Worm (Caenorhabditis elegans) whole organism, L4 larva: ENCODE data around the gene srg-34.
A peak's percentile ranks its signal among the peaks of the same experiment; 100 is the strongest.

ENCODE experiments used
- D1046.2 ChIP-seq: fragments of 200-800 bp; sonication (Bioruptor generic); IDR thresholded peaks from 2 replicates; pipeline ENCODE4 v1.3.6; 2022; ENCODE audit warnings: missing genetic modification characterization, missing compliant biosample characterization
- F37D6.2 ChIP-seq: sonication (generic microtip); optimal IDR thresholded peaks from 2 replicates; lab custom pipeline; 2016; ENCODE audit warnings: mild to moderate bottlenecking, missing genetic modification characterization, missing compliant biosample characterization
- T20F7.1 ChIP-seq: fragments of 200-800 bp; sonication (Bioruptor generic); optimal IDR thresholded peaks from 2 replicates; lab custom pipeline; 2018; ENCODE audit warnings: mild to moderate bottlenecking, missing genetic modification characterization, missing compliant biosample characterization
- Y105C5A.15 ChIP-seq: fragments of 200-800 bp; sonication (Bioruptor generic); IDR thresholded peaks from 2 replicates; pipeline ENCODE4 v1.3.6; 2022; ENCODE audit warnings: missing genetic modification characterization, missing compliant biosample characterization
- Y48G9A.11 ChIP-seq: fragments of 200-800 bp; sonication (Bioruptor generic); IDR thresholded peaks from 2 replicates; pipeline ENCODE4 v1.3.6; 2022; ENCODE audit warnings: missing genetic modification reagents, missing genetic modification characterization, missing compliant biosample characterization
- Y75B8A.6 ChIP-seq: fragments of 200-800 bp; sonication (Bioruptor generic); IDR thresholded peaks from 2 replicates; pipeline ENCODE4 v1.3.6; 2022; ENCODE audit warnings: missing genetic modification reagents, missing genetic modification characterization, missing compliant biosample characterization
- ZK337.2 ChIP-seq: fragments of 200-800 bp; sonication (Bioruptor generic); IDR thresholded peaks from 2 replicates; pipeline ENCODE4 v1.3.6; 2022; ENCODE audit warnings: missing genetic modification reagents, missing genetic modification characterization, missing compliant biosample characterization
- ZK546.5 ChIP-seq, 2 experiments: sonication (generic microtip); optimal IDR thresholded peaks; 2 replicates each; lab custom pipeline; 2017; ENCODE audit warnings: missing biosample characterization in 2 of 2, missing genetic modification characterization in 2 of 2
- aly-2 ChIP-seq: sonication (generic microtip); optimal IDR thresholded peaks from 2 replicates; lab custom pipeline; 2018; ENCODE audit warnings: missing biosample characterization, missing genetic modification characterization
- ama-1 ChIP-seq: fragments of 150-350 bp; optimal IDR thresholded peaks from 2 replicates; lab custom pipeline; 2014; ENCODE audit warnings: inconsistent platforms, mixed read lengths
- ceh-20 ChIP-seq: fragments of 200-800 bp; sonication (Bioruptor generic); IDR thresholded peaks from 2 replicates; pipeline ENCODE4 v1.3.6; 2022; ENCODE audit warnings: missing genetic modification reagents, missing genetic modification characterization, missing compliant biosample characterization
- ceh-62 ChIP-seq: sonication (generic microtip); optimal IDR thresholded peaks from 2 replicates; lab custom pipeline; 2017; ENCODE audit warnings: missing biosample characterization, missing genetic modification characterization
- ceh-82 ChIP-seq: sonication (generic microtip); optimal IDR thresholded peaks from 2 replicates; lab custom pipeline; 2017; ENCODE audit warnings: missing biosample characterization, missing genetic modification characterization
- ctbp-1 ChIP-seq: fragments of 200-800 bp; sonication (Bioruptor generic); IDR thresholded peaks from 2 replicates; pipeline ENCODE4 v1.3.6; 2022; ENCODE audit warnings: missing genetic modification reagents, missing genetic modification characterization, missing compliant biosample characterization
- daf-12 ChIP-seq: fragments of 150-350 bp; optimal IDR thresholded peaks from 2 replicates; lab custom pipeline; 2014; ENCODE audit warnings: missing biosample characterization, missing genetic modification reagents, missing genetic modification characterization
- daf-8 ChIP-seq: fragments of 200-800 bp; sonication (Bioruptor generic); IDR thresholded peaks from 2 replicates; pipeline ENCODE4 v1.3.6; 2022; ENCODE audit warnings: missing genetic modification characterization, missing compliant biosample characterization
- dmd-6 ChIP-seq: fragments of 200-800 bp; sonication (Bioruptor generic); IDR thresholded peaks from 2 replicates; pipeline ENCODE4 v1.3.6; 2022; ENCODE audit warnings: missing genetic modification reagents, missing genetic modification characterization, missing compliant biosample characterization
- dmd-8 ChIP-seq: fragments of 200-800 bp; sonication (Bioruptor generic); IDR thresholded peaks from 2 replicates; pipeline ENCODE4 v1.3.6; 2022; ENCODE audit warnings: missing genetic modification characterization, missing compliant biosample characterization
- egl-27 ChIP-seq: sonication (generic microtip); optimal IDR thresholded peaks from 3 replicates; lab custom pipeline; 2017; ENCODE audit warnings: missing biosample characterization, missing genetic modification reagents, missing genetic modification characterization
- fos-1 ChIP-seq: fragments of 150-350 bp; optimal IDR thresholded peaks from 2 replicates; lab custom pipeline; 2014; ENCODE audit warnings: missing biosample characterization, missing genetic modification characterization
- hif-1 ChIP-seq, 2 experiments: sonication (generic microtip); optimal IDR thresholded peaks; 2 replicates each; lab custom pipeline; 2016 to 2017; ENCODE audit warnings: missing compliant biosample characterization in 2 of 2, missing genetic modification characterization in 2 of 2, missing genetic modification reagents in 2 of 2, missing genotype in 2 of 2, mild to moderate bottlenecking in 1 of 2
- hlh-11 ChIP-seq: fragments of 200-800 bp; sonication (Bioruptor generic); optimal IDR thresholded peaks from 2 replicates; lab custom pipeline; 2018; ENCODE audit warnings: mild to moderate bottlenecking, missing genetic modification characterization, missing compliant biosample characterization
- hlh-30 ChIP-seq: sonication (generic microtip); optimal IDR thresholded peaks from 2 replicates; lab custom pipeline; 2017; ENCODE audit warnings: antibody characterized with exemption, mild to moderate bottlenecking, missing genetic modification characterization, missing compliant biosample characterization; ENCODE audit not compliant: insufficient read depth
- lin-1 ChIP-seq: fragments of 200-800 bp; sonication (Bioruptor generic); IDR thresholded peaks from 2 replicates; pipeline ENCODE4 v1.3.6; 2022; ENCODE audit warnings: missing genetic modification reagents, missing genetic modification characterization, missing compliant biosample characterization
- lin-15B ChIP-seq: fragments of 150-350 bp; sonication (generic microtip); optimal IDR thresholded peaks from 3 replicates; lab custom pipeline; 2014; ENCODE audit warnings: missing biosample characterization, missing genetic modification characterization
- lin-38 ChIP-seq: fragments of 200-800 bp; sonication (Bioruptor generic); IDR thresholded peaks from 2 replicates; pipeline ENCODE4 v1.3.6; 2022; ENCODE audit warnings: missing genetic modification reagents, missing genetic modification characterization, missing compliant biosample characterization
- lin-39 ChIP-seq: fragments of 150-350 bp; optimal IDR thresholded peaks from 2 replicates; lab custom pipeline; 2014; ENCODE audit warnings: missing biosample characterization, missing genetic modification reagents, missing genetic modification characterization
- lsy-2 ChIP-seq, 2 experiments: fragments of 150-350 bp in 1 of 2; sonication (generic microtip) in 1 of 2; optimal IDR thresholded peaks; 2 replicates each; lab custom pipeline; 2014 to 2017; ENCODE audit warnings: missing biosample characterization in 2 of 2, missing genetic modification characterization in 2 of 2
- madf-9 ChIP-seq: fragments of 200-800 bp; sonication (Bioruptor generic); conservative IDR thresholded peaks from 2 replicates; pipeline ENCODE4 v1.3.6; 2022; ENCODE audit warnings: missing genetic modification reagents, missing genetic modification characterization, missing compliant biosample characterization
- mes-2 ChIP-seq: sonication (generic microtip); optimal IDR thresholded peaks from 2 replicates; lab custom pipeline; 2016; ENCODE audit warnings: missing genotype, mild to moderate bottlenecking, missing genetic modification characterization, missing compliant biosample characterization; ENCODE audit not compliant: poor library complexity, severe bottlenecking
- mxl-2 ChIP-seq: fragments of 200-800 bp; sonication (Bioruptor generic); conservative IDR thresholded peaks from 2 replicates; pipeline ENCODE4 v1.3.6; 2022; ENCODE audit warnings: missing genetic modification reagents, missing genetic modification characterization, missing compliant biosample characterization
- nhr-10 ChIP-seq: fragments of 150-350 bp; optimal IDR thresholded peaks from 2 replicates; lab custom pipeline; 2014; ENCODE audit warnings: missing biosample characterization, missing genetic modification characterization
- nhr-11 ChIP-seq: fragments of 150-350 bp; optimal IDR thresholded peaks from 2 replicates; lab custom pipeline; 2014; ENCODE audit warnings: missing biosample characterization, missing genetic modification characterization
- nhr-237 ChIP-seq: sonication (generic microtip); optimal IDR thresholded peaks from 2 replicates; lab custom pipeline; 2017; ENCODE audit warnings: missing biosample characterization, missing genetic modification characterization
- nhr-25 ChIP-seq: sonication (generic microtip); optimal IDR thresholded peaks from 2 replicates; lab custom pipeline; 2017; ENCODE audit warnings: missing genetic modification characterization, mild to moderate bottlenecking, missing compliant biosample characterization, antibody characterized with exemption, moderate library complexity, borderline replicate concordance; ENCODE audit not compliant: insufficient read depth
- nhr-28 ChIP-seq: fragments of 150-350 bp; optimal IDR thresholded peaks from 2 replicates; lab custom pipeline; 2014; ENCODE audit warnings: missing biosample characterization, missing genetic modification characterization
- nhr-41 ChIP-seq: fragments of 200-800 bp; sonication (Bioruptor generic); IDR thresholded peaks from 2 replicates; pipeline ENCODE4 v1.3.6; 2022; ENCODE audit warnings: missing genetic modification reagents, missing genetic modification characterization, missing compliant biosample characterization
- nhr-42 ChIP-seq: fragments of 200-800 bp; sonication (Bioruptor generic); IDR thresholded peaks from 2 replicates; pipeline ENCODE4 v1.3.6; 2022; ENCODE audit warnings: missing genetic modification characterization, missing compliant biosample characterization
- nhr-48 ChIP-seq: sonication (generic microtip); optimal IDR thresholded peaks from 2 replicates; lab custom pipeline; 2016; ENCODE audit warnings: mild to moderate bottlenecking, missing genetic modification characterization, missing compliant biosample characterization
- nhr-6 ChIP-seq: fragments of 150-350 bp; optimal IDR thresholded peaks from 2 replicates; lab custom pipeline; 2014; ENCODE audit warnings: missing biosample characterization, missing genetic modification characterization
- nhr-77 ChIP-seq: fragments of 150-350 bp; optimal IDR thresholded peaks from 2 replicates; lab custom pipeline; 2014; ENCODE audit warnings: missing biosample characterization, missing genetic modification characterization
- rbr-2 ChIP-seq: sonication (generic microtip); optimal IDR thresholded peaks from 2 replicates; lab custom pipeline; 2016; ENCODE audit warnings: missing genotype, missing genetic modification characterization, missing compliant biosample characterization
- snpc-4 ChIP-seq: fragments of 150-350 bp; optimal IDR thresholded peaks from 2 replicates; lab custom pipeline; 2014; ENCODE audit warnings: missing biosample characterization, missing genetic modification characterization
- spr-3 ChIP-seq: fragments of 200-800 bp; sonication (Bioruptor generic); optimal IDR thresholded peaks from 2 replicates; lab custom pipeline; 2018; ENCODE audit warnings: mild to moderate bottlenecking, missing genetic modification characterization, missing compliant biosample characterization
- tag-97 ChIP-seq: fragments of 200-800 bp; sonication (Bioruptor generic); IDR thresholded peaks from 2 replicates; pipeline ENCODE4 v1.3.6; 2022; ENCODE audit warnings: missing genetic modification characterization, missing compliant biosample characterization
- unc-130 ChIP-seq: sonication (generic microtip); optimal IDR thresholded peaks from 2 replicates; lab custom pipeline; 2016; ENCODE audit warnings: missing genetic modification reagents, missing genetic modification characterization, missing compliant biosample characterization
- unc-39 ChIP-seq: sonication (generic microtip); optimal IDR thresholded peaks from 2 replicates; lab custom pipeline; 2017; ENCODE audit warnings: missing biosample characterization, missing genetic modification characterization
- unc-62 ChIP-seq, 3 experiments: fragments of 150-350 bp in 1 of 3; sonication (generic microtip); optimal IDR thresholded peaks in 2 of 3; peaks in 1 of 3; 1 replicate in 1 of 3; 2 replicates in 2 of 3; lab custom pipeline; 2014 to 2017; ENCODE audit warnings: missing biosample characterization in 3 of 3, missing genetic modification characterization in 3 of 3, missing genetic modification reagents in 3 of 3, missing genotype in 1 of 3
- zfp-3 ChIP-seq: fragments of 200-800 bp; sonication (Bioruptor generic); conservative IDR thresholded peaks from 2 replicates; pipeline ENCODE4 v1.3.6; 2022; ENCODE audit warnings: missing genetic modification reagents, missing genetic modification characterization, missing compliant biosample characterization
- zip-11 ChIP-seq: fragments of 200-800 bp; sonication (Bioruptor generic); IDR thresholded peaks from 2 replicates; pipeline ENCODE4 v1.3.6; 2022; ENCODE audit warnings: missing genetic modification characterization, missing compliant biosample characterization
- ztf-11 ChIP-seq: fragments of 150-350 bp; optimal IDR thresholded peaks from 2 replicates; lab custom pipeline; 2014; ENCODE audit warnings: missing biosample characterization, missing genetic modification characterization
- ztf-7 ChIP-seq: fragments of 150-350 bp; optimal IDR thresholded peaks from 2 replicates; lab custom pipeline; 2014; ENCODE audit warnings: missing biosample characterization, missing genetic modification characterization

srg-34 gene

ce11 chrV:18573199-18573598 lies 8.5 kb upstream of the srg-34 start (continued):
- TF ChIP-seq hif-1 (tag; optimal IDR thresholded peaks at IDR 0.05; lab: Kevin White, UChicago) (no peak), zip-11 (GFP tag; lab: Robert Waterston, UW) (no peak), nhr-11 (tag; lab: Kevin White, UChicago) (no peak), mes-2 (tag; lab: Kevin White, UChicago) (no peak), nhr-28 (tag; lab: Kevin White, UChicago) (no peak), unc-130 (GFP tag; lab: Kevin White, UChicago) (no peak), T20F7.1 (peak; percentile 33), unc-62 (GFP tag; optimal IDR thresholded peaks at IDR 0.05 in 1 of 2; lab: Kevin White, UChicago) (peak in 1 of 2 experiments; percentile 46), unc-62 (tag; optimal IDR thresholded peaks at IDR 0.05; lab: Kevin White, UChicago) (no peak), nhr-6 (tag; lab: Kevin White, UChicago) (no peak), egl-27 (tag; lab: Kevin White, UChicago) (no peak), lin-38 (peak; percentile 51), ceh-62 (tag; lab: Kevin White, UChicago) (no peak), lin-39 (no peak), D1046.2 (GFP tag; lab: Robert Waterston, UW) (no peak), zfp-3 (GFP tag; lab: Robert Waterston, UW) (no peak; the same call in 1 of the 2 replicates), F37D6.2 (tag; lab: Kevin White, UChicago) (no peak), Y75B8A.6 (GFP tag; lab: Robert Waterston, UW) (no peak), mxl-2 (GFP tag; lab: Robert Waterston, UW) (no peak), lin-15B (tag; lab: Kevin White, UChicago) (no peak), nhr-10 (tag; lab: Kevin White, UChicago) (no peak), ceh-20 (GFP tag; lab: Robert Waterston, UW) (no peak), lsy-2 (tag; optimal IDR thresholded peaks at IDR 0.05; lab: Kevin White, UChicago) (peak; percentile 77 to 82), hlh-11 (tag; lab: Kevin White, UChicago) (no peak), ceh-82 (tag; lab: Kevin White, UChicago) (no peak), ama-1 (lab: Kevin White, UChicago) (no peak), ZK337.2 (GFP tag; lab: Robert Waterston, UW) (no peak), unc-39 (no peak), daf-12 (tag; lab: Kevin White, UChicago) (no peak), ctbp-1 (GFP tag; lab: Robert Waterston, UW) (0 out of 2 replicates have a peak, but pooled peaks have one; percentile 47), dmd-8 (GFP tag; lab: Robert Waterston, UW) (no peak), rbr-2 (tag; lab: Kevin White, UChicago) (no peak), Y48G9A.11 (no peak), ztf-7 (tag; lab: Kevin White, UChicago) (no peak), lin-1 (no peak), daf-8 (no peak), hlh-30 (no peak), nhr-25 (peak; percentile 82), snpc-4 (tag; lab: Kevin White, UChicago) (no peak), ztf-11 (no peak), spr-3 (GFP tag; lab: Kevin White, UChicago) (peak; percentile 23), nhr-237 (no peak), aly-2 (no peak), nhr-41 (GFP tag; lab: Robert Waterston, UW) (no peak), ZK546.5 (tag; optimal IDR thresholded peaks at IDR 0.05; lab: Kevin White, UChicago) (no peak), nhr-42 (GFP tag; lab: Robert Waterston, UW) (no peak), dmd-6 (GFP tag; lab: Robert Waterston, UW) (peak; percentile 19; the same call in 1 of the 2 replicates), nhr-77 (tag; lab: Kevin White, UChicago) (no peak), madf-9 (GFP tag; lab: Robert Waterston, UW) (no peak), fos-1 (tag; lab: Kevin White, UChicago) (no peak), tag-97 (GFP tag; lab: Robert Waterston, UW) (no peak), Y105C5A.15 (no peak), nhr-48 (tag; lab: Kevin White, UChicago) (no peak)
